Worm (Caenorhabditis elegans): Measurements from ENCODE around the gene cnc-7.

- TF ChIP-seq tbx-7 (tag; optimal IDR thresholded peaks at IDR 0.05) (no peak), unc-55 (GFP tag; optimal IDR thresholded peaks at IDR 0.05) (no peak), hlh-6 (tag; optimal IDR thresholded peaks at IDR 0.05) (no peak), pha-4 (tag; optimal IDR thresholded peaks at IDR 0.05) (no peak), Y22D7AL.16 (tag; optimal IDR thresholded peaks at IDR 0.05) (no peak), fkh-10 (GFP tag; optimal IDR thresholded peaks at IDR 0.05) (no peak), F13H6.1 (tag; optimal IDR thresholded peaks at IDR 0.05) (no peak), ahr-1 (tag; optimal IDR thresholded peaks at IDR 0.05) (no peak), C08G9.2 (tag; optimal IDR thresholded peaks at IDR 0.05) (no peak), ama-1 (optimal IDR thresholded peaks at IDR 0.05) (no peak), lin-11 (tag; optimal IDR thresholded peaks at IDR 0.05) (no peak), ceh-45 (GFP tag; IDR thresholded peaks at IDR 0.05) (no peak)
These were observed 15.1 kb downstream of the cnc-7 start for ce11 chrV:20409016-20409415.

Measured in whole organism, late embryonic.